Worm (Caenorhabditis elegans): ENCODE data around the gene drp-1.
A peak's percentile ranks its signal among the peaks of the same experiment; 100 is the strongest.

drp-1 gene

DNA sequence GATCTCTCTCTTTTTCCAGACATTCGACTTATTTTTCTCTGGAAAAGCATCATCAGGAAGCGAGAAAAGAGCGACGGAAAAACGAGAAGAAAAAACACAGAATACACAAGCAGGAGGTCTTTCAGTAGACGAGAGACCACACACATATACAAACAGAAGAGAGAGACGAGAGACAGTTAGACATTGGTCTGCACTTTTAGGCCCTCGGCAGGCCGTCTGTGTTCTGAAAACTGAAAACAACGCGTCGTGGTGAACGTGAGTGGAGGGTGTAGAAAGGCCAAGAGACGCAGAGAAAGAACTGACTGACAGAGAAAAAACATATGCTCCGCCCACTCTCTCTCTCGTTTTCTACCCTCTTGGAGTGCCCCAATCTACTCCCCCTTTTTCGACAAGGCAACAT lies 44.0 kb downstream of the drp-1 start:
- TF ChIP-seq nhr-28 (tag; optimal IDR thresholded peaks at IDR 0.05): peak; percentile 81
- peak; percentile 57 for TF ChIP-seq dve-1 (tag; optimal IDR thresholded peaks at IDR 0.05; ENCODE audit: insufficient read depth)
- TF ChIP-seq tra-1 (GFP tag; IDR thresholded peaks at IDR 0.05): 0 out of 2 replicates have a peak, but pooled peaks have one; percentile 36
- TF ChIP-seq mdl-1 (tag; optimal IDR thresholded peaks at IDR 0.05): peak in 1 of 2 experiments; percentile 81
- TF ChIP-seq hlh-30 (tag; optimal IDR thresholded peaks at IDR 0.05; ENCODE audit: insufficient read depth): peak; percentile 88
- peak; percentile 43 for TF ChIP-seq pqm-1 (tag; optimal IDR thresholded peaks at IDR 0.05)
- TF ChIP-seq daf-16 (GFP tag; optimal IDR thresholded peaks at IDR 0.05): peak in 1 of 2 experiments; percentile 93
- TF ChIP-seq daf-16 (tag; optimal IDR thresholded peaks at IDR 0.05): peak; percentile 93
- peak; percentile 97 for TF ChIP-seq aha-1 (tag)
- TF ChIP-seq hlh-11 (tag; optimal IDR thresholded peaks at IDR 0.05): peak; percentile 85
- TF ChIP-seq F10B5.3 (tag; optimal IDR thresholded peaks at IDR 0.05): no peak
- TF ChIP-seq hmg-1.1 (GFP tag; IDR thresholded peaks at IDR 0.05): peak; percentile 69
- peak; percentile 45 for TF ChIP-seq dmd-6 (GFP tag; IDR thresholded peaks at IDR 0.05)
- TF ChIP-seq ceh-20 (GFP tag; IDR thresholded peaks at IDR 0.05): no peak
- peak in 1 of 2 experiments; percentile 36 for TF ChIP-seq lsy-2 (tag; optimal IDR thresholded peaks at IDR 0.05)
- no peak for TF ChIP-seq nhr-6 (tag; optimal IDR thresholded peaks at IDR 0.05)
- peak in 1 of 2 experiments; percentile 70 for TF ChIP-seq unc-62 (GFP tag; optimal IDR thresholded peaks at IDR 0.05 in 1 of 2)
- no peak for TF ChIP-seq unc-62 (tag; optimal IDR thresholded peaks at IDR 0.05)
- peak; percentile 24 for TF ChIP-seq jun-1 (tag; optimal IDR thresholded peaks at IDR 0.05)
- peak; percentile 79 for TF ChIP-seq rbr-2 (tag; optimal IDR thresholded peaks at IDR 0.05)
- TF ChIP-seq nhr-11 (tag; optimal IDR thresholded peaks at IDR 0.05): peak; percentile 62
- TF ChIP-seq lin-38 (GFP tag; IDR thresholded peaks at IDR 0.05): no peak
- TF ChIP-seq ztf-7 (tag; optimal IDR thresholded peaks at IDR 0.05): peak; percentile 6
- peak in 1 of 2 experiments; percentile 55 for TF ChIP-seq hif-1 (tag; optimal IDR thresholded peaks at IDR 0.05)
- no peak for TF ChIP-seq F49E8.2 (tag; optimal IDR thresholded peaks at IDR 0.05; ENCODE audit: borderline replicate concordance)
- peak; percentile 65 for TF ChIP-seq mep-1 (tag; optimal IDR thresholded peaks at IDR 0.05)
- TF ChIP-seq mxl-3 (GFP tag; optimal IDR thresholded peaks at IDR 0.05): peak; percentile 67

DNA sequence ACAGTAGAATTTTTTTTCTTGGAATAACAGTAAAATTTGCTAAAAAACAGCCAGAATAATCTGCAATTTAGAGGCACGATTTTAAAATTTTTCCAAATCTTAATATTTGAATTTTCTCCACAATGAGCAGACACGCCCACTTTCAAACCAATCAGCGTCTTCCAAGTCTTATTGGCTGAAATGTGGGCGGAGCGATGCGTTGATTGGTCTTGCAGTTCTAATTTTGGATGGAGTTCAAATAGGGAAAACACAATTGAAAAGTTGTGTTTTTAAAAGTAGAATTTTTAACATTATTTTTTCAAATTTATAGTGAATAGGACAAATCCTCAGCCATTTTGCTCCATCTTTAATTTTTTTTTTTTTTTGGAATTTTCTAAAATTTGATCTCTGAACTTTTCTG lies 44.5 kb downstream of the drp-1 start:
- TF ChIP-seq hmg-1.1 (GFP tag; IDR thresholded peaks at IDR 0.05) (no peak), fkh-10 (GFP tag; optimal IDR thresholded peaks at IDR 0.05) (no peak), php-3 (GFP tag; IDR thresholded peaks at IDR 0.05) (no peak)

- TF ChIP-seq T20F7.1 (GFP tag; optimal IDR thresholded peaks at IDR 0.05) (no peak), nhr-28 (tag; optimal IDR thresholded peaks at IDR 0.05) (peak; percentile 42), pha-4 (GFP tag; IDR thresholded peaks at IDR 0.05) (no peak), pha-4 (tag; optimal IDR thresholded peaks at IDR 0.05) (no peak), dmd-9 (GFP tag; IDR thresholded peaks at IDR 0.05) (no peak), daf-16 (GFP tag; optimal IDR thresholded peaks at IDR 0.05) (no peak), daf-16 (tag; optimal IDR thresholded peaks at IDR 0.05) (peak; percentile 95), saeg-2 (GFP tag; IDR thresholded peaks at IDR 0.05) (no peak), F44E2.7 (GFP tag; IDR thresholded peaks at IDR 0.05) (no peak), snpc-1.2 (GFP tag; IDR thresholded peaks at IDR 0.05) (no peak), mep-1 (tag; optimal IDR thresholded peaks at IDR 0.05) (no peak), hlh-30 (tag; optimal IDR thresholded peaks at IDR 0.05; ENCODE audit: insufficient read depth) (peak; percentile 34), tag-97 (GFP tag; IDR thresholded peaks at IDR 0.05) (no peak), nhr-42 (GFP tag; IDR thresholded peaks at IDR 0.05) (no peak), php-3 (GFP tag; IDR thresholded peaks at IDR 0.05) (no peak), zag-1 (tag; optimal IDR thresholded peaks at IDR 0.05) (no peak), nhr-41 (GFP tag; IDR thresholded peaks at IDR 0.05) (no peak), spr-3 (GFP tag; optimal IDR thresholded peaks at IDR 0.05) (no peak), hif-1 (tag; optimal IDR thresholded peaks at IDR 0.05) (no peak), lin-39 (tag; optimal IDR thresholded peaks at IDR 0.05) (no peak), sdz-12 (GFP tag; optimal IDR thresholded peaks at IDR 0.05) (no peak)
These were observed 44.9 kb downstream of the drp-1 start for ce11 chrIV:5583184-5583583.
